Comparison of ENCODE assay signal across 1 fruit fly cellular context in genomic region chrX:5763443-5764000, dm6.
TF ChIP-seq lines count a peak whose summit lies in the region.

No protein-coding gene starts in this region.

TF ChIP-seq in whole organism, embryonic, 481 proteins besides CTCF, POLR2A, EP300 and RAD21 (continued from another document):
- no peak for TF ChIP-seq CG1529 (GFP tag; optimal IDR thresholded peaks at IDR 0.05; lab: Kevin White, UChicago)
- TF ChIP-seq Hr78 (GFP tag; optimal IDR thresholded peaks at IDR 0.05; lab: Kevin White, UChicago): no peak
- no peak for TF ChIP-seq zfh2 (GFP tag; optimal IDR thresholded peaks at IDR 0.05; lab: Kevin White, UChicago)
- no peak for TF ChIP-seq CG9817 (tag; optimal IDR thresholded peaks at IDR 0.05; lab: Kevin White, UChicago)
- TF ChIP-seq hth (optimal IDR thresholded peaks at IDR 0.05; lab: Kevin White, UChicago): no peak
- no peak for TF ChIP-seq bigmax (GFP tag; optimal IDR thresholded peaks at IDR 0.05; lab: Kevin White, UChicago)
- no peak for TF ChIP-seq CG30403 (GFP tag; optimal IDR thresholded peaks at IDR 0.05; lab: Kevin White, UChicago)
- no peak for TF ChIP-seq CG33213 (GFP tag; optimal IDR thresholded peaks at IDR 0.05; lab: Kevin White, UChicago)
- TF ChIP-seq CG4854 (GFP tag; optimal IDR thresholded peaks at IDR 0.05; lab: Kevin White, UChicago): no peak
- TF ChIP-seq CG8478 (optimal IDR thresholded peaks at IDR 0.05; lab: Kevin White, UChicago): peak; percentile 61
- no peak for TF ChIP-seq rib (GFP tag; IDR thresholded peaks at IDR 0.05; lab: Robert Waterston, UW)
- TF ChIP-seq Vsx1 (GFP tag; optimal IDR thresholded peaks at IDR 0.05; lab: Kevin White, UChicago): no peak
- no peak for TF ChIP-seq HLHmδ (GFP tag; optimal IDR thresholded peaks at IDR 0.05; lab: Kevin White, UChicago)
- 0 out of 3 replicates have a peak, but pooled peaks have one; percentile 15 for TF ChIP-seq Doc3 (GFP tag; IDR thresholded peaks at IDR 0.05; lab: Robert Waterston, UW; ENCODE audit: partially characterized antibody)
- no peak for TF ChIP-seq CG18764 (GFP tag; optimal IDR thresholded peaks at IDR 0.05; lab: Kevin White, UChicago)
- TF ChIP-seq Aef1 (GFP tag; IDR thresholded peaks at IDR 0.05; lab: Robert Waterston, UW): no peak
- TF ChIP-seq cato (GFP tag; optimal IDR thresholded peaks at IDR 0.05; lab: Kevin White, UChicago; ENCODE audit: borderline replicate concordance): no peak
- TF ChIP-seq vnd (GFP tag; IDR thresholded peaks at IDR 0.05; lab: Robert Waterston, UW; ENCODE audit: partially characterized antibody): peak; percentile 26; the same call in 1 of the 3 replicates
- 0 out of 3 replicates have a peak, but pooled peaks have one; percentile 15 for TF ChIP-seq zen2 (GFP tag; IDR thresholded peaks at IDR 0.05; lab: Robert Waterston, UW; ENCODE audit: partially characterized antibody)
- TF ChIP-seq Xrp1 (GFP tag; IDR thresholded peaks at IDR 0.05; lab: Robert Waterston, UW): no peak
- 0 out of 4 replicates have a peak, but pooled peaks have one; percentile 47 for TF ChIP-seq chinmo (GFP tag; IDR thresholded peaks at IDR 0.05; lab: Robert Waterston, UW; ENCODE audit: partially characterized antibody)
- no peak for TF ChIP-seq slbo (GFP tag; IDR thresholded peaks at IDR 0.05; lab: Robert Waterston, UW)
- no peak for TF ChIP-seq MBD-R2 (GFP tag; IDR thresholded peaks at IDR 0.05; lab: Robert Waterston, UW)
- TF ChIP-seq HLH4C (GFP tag; IDR thresholded peaks at IDR 0.05; lab: Robert Waterston, UW; ENCODE audit: partially characterized antibody): peak; percentile 19; the same call in 1 of the 3 replicates
- TF ChIP-seq CG6791 (GFP tag; IDR thresholded peaks at IDR 0.05; lab: Robert Waterston, UW; ENCODE audit: partially characterized antibody): peak; percentile 44; the same call in 1 of the 3 replicates
- TF ChIP-seq Awh (GFP tag; IDR thresholded peaks at IDR 0.05; lab: Robert Waterston, UW): no peak
- peak; percentile 92 for TF ChIP-seq cg (GFP tag; optimal IDR thresholded peaks at IDR 0.05; lab: Kevin White, UChicago)
- TF ChIP-seq hbn (GFP tag; IDR thresholded peaks at IDR 0.05; lab: Robert Waterston, UW; ENCODE audit: partially characterized antibody): 0 out of 2 replicates have a peak, but pooled peaks have one; percentile 19
- no peak for TF ChIP-seq repo (GFP tag; optimal IDR thresholded peaks at IDR 0.05; lab: Kevin White, UChicago)
- TF ChIP-seq CG10979 (tag; optimal IDR thresholded peaks at IDR 0.05; lab: Kevin White, UChicago): peak; percentile 17
- no peak for TF ChIP-seq mirr (GFP tag; optimal IDR thresholded peaks at IDR 0.05; lab: Kevin White, UChicago)
- TF ChIP-seq oc (tag; optimal IDR thresholded peaks at IDR 0.05; lab: Kevin White, UChicago): no peak
- no peak for TF ChIP-seq tup (GFP tag; optimal IDR thresholded peaks at IDR 0.05; lab: Kevin White, UChicago)
- TF ChIP-seq lmd (GFP tag; IDR thresholded peaks at IDR 0.05; lab: Robert Waterston, UW): no peak
- no peak for TF ChIP-seq CG9727 (GFP tag; optimal IDR thresholded peaks at IDR 0.05; lab: Kevin White, UChicago)
- TF ChIP-seq Atf-2 (GFP tag; optimal IDR thresholded peaks at IDR 0.05; lab: Kevin White, UChicago): no peak
- TF ChIP-seq CG10147 (GFP tag; optimal IDR thresholded peaks at IDR 0.05; lab: Kevin White, UChicago): peak; percentile 65
- peak; percentile 94 for TF ChIP-seq CG10431 (GFP tag; optimal IDR thresholded peaks at IDR 0.05; lab: Kevin White, UChicago)
- no peak for TF ChIP-seq Meics (GFP tag; optimal IDR thresholded peaks at IDR 0.05; lab: Kevin White, UChicago)
- TF ChIP-seq eve (GFP tag; optimal IDR thresholded peaks at IDR 0.05; lab: Kevin White, UChicago): no peak
- TF ChIP-seq lbe (GFP tag; optimal IDR thresholded peaks at IDR 0.05; lab: Kevin White, UChicago): no peak
- no peak for TF ChIP-seq al (GFP tag; IDR thresholded peaks at IDR 0.05; lab: Robert Waterston, UW)
- no peak for TF ChIP-seq Ssrp (tag; optimal IDR thresholded peaks at IDR 0.05; lab: Kevin White, UChicago)
- TF ChIP-seq CG16813 (GFP tag; IDR thresholded peaks at IDR 0.05; lab: Robert Waterston, UW; ENCODE audit: partially characterized antibody): peak; percentile 24; the same call in 1 of the 3 replicates
- no peak for TF ChIP-seq ken (GFP tag; IDR thresholded peaks at IDR 0.05; lab: Robert Waterston, UW)
- TF ChIP-seq phol (tag; optimal IDR thresholded peaks at IDR 0.05; lab: Kevin White, UChicago): no peak
- TF ChIP-seq Max (GFP tag; optimal IDR thresholded peaks at IDR 0.05; lab: Kevin White, UChicago): no peak
- TF ChIP-seq usp (GFP tag; optimal IDR thresholded peaks at IDR 0.05; lab: Kevin White, UChicago): no peak
- no peak for TF ChIP-seq CG12744 (GFP tag; optimal IDR thresholded peaks at IDR 0.05; lab: Kevin White, UChicago)
- no peak for TF ChIP-seq CG17385 (GFP tag; optimal IDR thresholded peaks at IDR 0.05; lab: Kevin White, UChicago)
- TF ChIP-seq CG15696 (tag; optimal IDR thresholded peaks at IDR 0.05; lab: Kevin White, UChicago): no peak
- TF ChIP-seq CG1832 (GFP tag; optimal IDR thresholded peaks at IDR 0.05; lab: Kevin White, UChicago): no peak
- TF ChIP-seq CG5245 (GFP tag; optimal IDR thresholded peaks at IDR 0.05; lab: Kevin White, UChicago): no peak
- no peak for TF ChIP-seq CG18011 (GFP tag; optimal IDR thresholded peaks at IDR 0.05; lab: Kevin White, UChicago)
